Worm (Caenorhabditis elegans) whole organism, young adult: ENCODE results near the gene ttr-15.

Source experiments
- D2030.7 ChIP-seq: fragments of 200-800 bp; sonication (Bioruptor generic); IDR thresholded peaks from 2 replicates; pipeline ENCODE4 v1.3.6; 2022; ENCODE audit warnings: missing genetic modification reagents, missing genetic modification characterization, missing compliant biosample characterization
- F22D6.2 ChIP-seq: sonication (generic microtip); optimal IDR thresholded peaks from 2 replicates; lab custom pipeline; 2016; ENCODE audit warnings: mild to moderate bottlenecking, missing genetic modification characterization, missing compliant biosample characterization
- F33H1.4 ChIP-seq: fragments of 200-800 bp; sonication (Bioruptor generic); IDR thresholded peaks from 2 replicates; pipeline ENCODE4 v1.3.6; 2022; ENCODE audit warnings: missing genetic modification reagents, missing genetic modification characterization, missing compliant biosample characterization
- F49E8.2 ChIP-seq: sonication (generic microtip); optimal IDR thresholded peaks from 3 replicates; lab custom pipeline; 2017; ENCODE audit warnings: missing genetic modification characterization, mild to moderate bottlenecking, missing compliant biosample characterization, antibody characterized with exemption, moderate library complexity; ENCODE audit not compliant: insufficient read depth
- F57A8.1 ChIP-seq: fragments of 200-800 bp; sonication (Bioruptor generic); optimal IDR thresholded peaks from 2 replicates; lab custom pipeline; 2018; ENCODE audit warnings: mild to moderate bottlenecking, missing genetic modification characterization, moderate library complexity, missing compliant biosample characterization
- T07F8.4 ChIP-seq: sonication (generic microtip); optimal IDR thresholded peaks from 2 replicates; lab custom pipeline; 2016; ENCODE audit warnings: mild to moderate bottlenecking, missing genetic modification characterization, moderate library complexity, missing compliant biosample characterization
- Y53G8AR.9 ChIP-seq: fragments of 200-800 bp; sonication (Bioruptor generic); conservative IDR thresholded peaks from 2 replicates; pipeline ENCODE4 v1.3.6; 2022; ENCODE audit warnings: missing genetic modification reagents, missing genetic modification characterization, missing compliant biosample characterization
- Y67H2A.10 ChIP-seq: fragments of 200-800 bp; sonication (Bioruptor generic); conservative IDR thresholded peaks from 2 replicates; pipeline ENCODE4 v1.3.6; 2022; ENCODE audit warnings: missing genetic modification reagents, missing genetic modification characterization, missing compliant biosample characterization
- Y79H2A.3 ChIP-seq: fragments of 200-800 bp; sonication (Bioruptor generic); conservative IDR thresholded peaks from 2 replicates; pipeline ENCODE4 v1.3.6; 2022; ENCODE audit warnings: missing genetic modification reagents, missing genetic modification characterization, missing compliant biosample characterization
- akir-1 ChIP-seq: fragments of 200-800 bp; sonication (Bioruptor generic); optimal IDR thresholded peaks from 2 replicates; lab custom pipeline; 2018; ENCODE audit warnings: mild to moderate bottlenecking, missing genetic modification characterization, moderate library complexity, missing compliant biosample characterization
- aptf-2 ChIP-seq: fragments of 200-800 bp; sonication (Bioruptor generic); conservative IDR thresholded peaks from 2 replicates; pipeline ENCODE4 v1.3.6; 2022; ENCODE audit warnings: missing genetic modification reagents, missing genetic modification characterization, missing compliant biosample characterization
- athp-1 ChIP-seq: sonication (generic microtip); optimal IDR thresholded peaks from 2 replicates; lab custom pipeline; 2017; ENCODE audit warnings: mild to moderate bottlenecking, missing genetic modification characterization, missing compliant biosample characterization
- attf-3 ChIP-seq: fragments of 200-800 bp; sonication (Bioruptor generic); conservative IDR thresholded peaks from 2 replicates; pipeline ENCODE4 v1.3.6; 2022; ENCODE audit warnings: missing genetic modification reagents, missing genetic modification characterization, missing compliant biosample characterization
- attf-5 ChIP-seq: fragments of 200-800 bp; sonication (Bioruptor generic); optimal IDR thresholded peaks from 2 replicates; lab custom pipeline; 2018; ENCODE audit warnings: mild to moderate bottlenecking, missing genetic modification characterization, missing compliant biosample characterization
- ceh-27 ChIP-seq: fragments of 200-800 bp; sonication (Bioruptor generic); optimal IDR thresholded peaks from 2 replicates; lab custom pipeline; 2018; ENCODE audit warnings: mild to moderate bottlenecking, missing genetic modification characterization, moderate library complexity, missing compliant biosample characterization
- efl-1 ChIP-seq: fragments of 150-350 bp; optimal IDR thresholded peaks from 2 replicates; lab custom pipeline; 2014; ENCODE audit warnings: missing biosample characterization, missing genetic modification reagents, missing genetic modification characterization
- egrh-3 ChIP-seq: fragments of 200-800 bp; sonication (Bioruptor generic); IDR thresholded peaks from 2 replicates; pipeline ENCODE4 v1.3.6; 2022; ENCODE audit warnings: missing genetic modification reagents, missing genetic modification characterization, missing compliant biosample characterization
- ekl-4 ChIP-seq: fragments of 200-800 bp; sonication (Bioruptor generic); IDR thresholded peaks from 2 replicates; pipeline ENCODE4 v1.3.6; 2022; ENCODE audit warnings: missing genetic modification reagents, missing genetic modification characterization, missing compliant biosample characterization
- ets-4 ChIP-seq: fragments of 200-800 bp; sonication (Bioruptor generic); optimal IDR thresholded peaks from 2 replicates; lab custom pipeline; 2018; ENCODE audit warnings: mild to moderate bottlenecking, missing genetic modification characterization, missing compliant biosample characterization
- fkh-3 ChIP-seq: sonication (generic microtip); optimal IDR thresholded peaks from 2 replicates; lab custom pipeline; 2016; ENCODE audit warnings: mild to moderate bottlenecking, missing genetic modification characterization, missing compliant biosample characterization
- him-1 ChIP-seq: sonication (generic microtip); optimal IDR thresholded peaks from 2 replicates; lab custom pipeline; 2016; ENCODE audit warnings: missing genotype, missing genetic modification reagents, missing genetic modification characterization, missing compliant biosample characterization
- hmg-1.2 ChIP-seq: fragments of 200-800 bp; sonication (Bioruptor generic); IDR thresholded peaks from 2 replicates; pipeline ENCODE4 v1.3.6; 2022; ENCODE audit warnings: missing genetic modification reagents, missing genetic modification characterization, missing compliant biosample characterization
- hmg-20 ChIP-seq: fragments of 200-800 bp; sonication (Bioruptor generic); IDR thresholded peaks from 2 replicates; pipeline ENCODE4 v1.3.6; 2022; ENCODE audit warnings: missing genetic modification reagents, missing genetic modification characterization, missing compliant biosample characterization
- hrde-1 ChIP-seq: sonication (generic microtip); optimal IDR thresholded peaks from 2 replicates; lab custom pipeline; 2016; ENCODE audit warnings: missing genetic modification characterization, mild to moderate bottlenecking, missing compliant biosample characterization, moderate library complexity, missing genotype, missing genetic modification reagents, borderline replicate concordance
- let-607 ChIP-seq, 2 experiments: fragments of 200-800 bp in 1 of 2; sonication (Bioruptor generic) in 1 of 2; sonication (generic microtip) in 1 of 2; optimal IDR thresholded peaks; 2 replicates each; lab custom pipeline; 2016 to 2018; ENCODE audit warnings: mild to moderate bottlenecking in 2 of 2, missing compliant biosample characterization in 2 of 2, missing genetic modification characterization in 2 of 2, moderate library complexity in 2 of 2, missing genotype in 1 of 2
- lin-35 ChIP-seq, 3 experiments: fragments of 150-350 bp in 2 of 3; sonication (generic microtip) in 1 of 3; optimal IDR thresholded peaks; 2 replicates each; lab custom pipeline; 2014 to 2018; ENCODE audit warnings: missing biosample characterization in 3 of 3, missing genetic modification characterization in 3 of 3, missing genetic modification reagents in 3 of 3
- lin-40 ChIP-seq: sonication (generic microtip); optimal IDR thresholded peaks from 2 replicates; lab custom pipeline; 2016; ENCODE audit warnings: missing genetic modification characterization, mild to moderate bottlenecking, missing compliant biosample characterization, missing genotype, missing genetic modification reagents
- lin-54 ChIP-seq: fragments of 200-800 bp; sonication (Bioruptor generic); optimal IDR thresholded peaks from 2 replicates; lab custom pipeline; 2018; ENCODE audit warnings: mild to moderate bottlenecking, missing genetic modification characterization, missing compliant biosample characterization
- lsy-27 ChIP-seq: sonication (generic microtip); optimal IDR thresholded peaks from 2 replicates; lab custom pipeline; 2017; ENCODE audit warnings: missing genetic modification characterization, mild to moderate bottlenecking, missing compliant biosample characterization, antibody characterized with exemption, missing genotype, borderline replicate concordance; ENCODE audit not compliant: insufficient read depth
- madf-6 ChIP-seq: fragments of 200-800 bp; sonication (Bioruptor generic); IDR thresholded peaks from 2 replicates; pipeline ENCODE4 v1.3.6; 2022; ENCODE audit warnings: missing genetic modification reagents, missing genetic modification characterization, missing compliant biosample characterization
- mcd-1 ChIP-seq: fragments of 200-800 bp; sonication (Bioruptor generic); IDR thresholded peaks from 2 replicates; pipeline ENCODE4 v1.3.6; 2022; ENCODE audit warnings: missing genetic modification reagents, missing genetic modification characterization, missing compliant biosample characterization
- nhr-120 ChIP-seq: fragments of 200-800 bp; sonication (Bioruptor generic); IDR thresholded peaks from 2 replicates; pipeline ENCODE4 v1.3.6; 2022; ENCODE audit warnings: missing genetic modification characterization, missing compliant biosample characterization
- nhr-80 ChIP-seq: sonication (generic microtip); optimal IDR thresholded peaks from 2 replicates; lab custom pipeline; 2016; ENCODE audit warnings: missing genetic modification characterization, missing compliant biosample characterization
- rcor-1 ChIP-seq: fragments of 200-800 bp; sonication (Bioruptor generic); IDR thresholded peaks from 2 replicates; pipeline ENCODE4 v1.3.6; 2022; ENCODE audit warnings: missing genetic modification reagents, missing genetic modification characterization, missing compliant biosample characterization
- rec-8 ChIP-seq, 2 experiments: sonication (generic microtip); optimal IDR thresholded peaks; 2 replicates each; lab custom pipeline; 2016; ENCODE audit warnings: mild to moderate bottlenecking in 2 of 2, missing genetic modification characterization in 2 of 2, missing genetic modification reagents in 2 of 2, missing genotype in 2 of 2, missing biosample characterization in 1 of 2, missing compliant biosample characterization in 1 of 2, moderate library complexity in 1 of 2
- sea-2 ChIP-seq: fragments of 200-800 bp; sonication (Bioruptor generic); IDR thresholded peaks from 2 replicates; pipeline ENCODE4 v1.3.6; 2022; ENCODE audit warnings: missing genetic modification characterization, missing compliant biosample characterization
- snpc-1.3 ChIP-seq: sonication (generic microtip); optimal IDR thresholded peaks from 2 replicates; lab custom pipeline; 2017; ENCODE audit warnings: missing genetic modification characterization, mild to moderate bottlenecking, missing compliant biosample characterization, antibody characterized with exemption, moderate library complexity, missing genotype, missing genetic modification reagents; ENCODE audit not compliant: insufficient read depth
- snpc-4 ChIP-seq, 5 experiments: fragments of 150-350 bp in 1 of 5; sonication (generic microtip) in 4 of 5; optimal IDR thresholded peaks; 2 replicates each; lab custom pipeline; 2014 to 2018; ENCODE audit warnings: missing genetic modification characterization in 5 of 5, missing biosample characterization in 3 of 5, antibody characterized with exemption in 2 of 5, mild to moderate bottlenecking in 2 of 5, missing compliant biosample characterization in 2 of 5, missing genotype in 2 of 5, moderate library complexity in 2 of 5, missing genetic modification reagents in 1 of 5
- tbp1 ChIP-seq: fragments of 200-800 bp; sonication (Bioruptor generic); optimal IDR thresholded peaks from 2 replicates; lab custom pipeline; 2018; ENCODE audit warnings: mild to moderate bottlenecking, missing genetic modification characterization, missing compliant biosample characterization
- tlf-1 ChIP-seq: fragments of 200-800 bp; sonication (Bioruptor generic); optimal IDR thresholded peaks from 2 replicates; lab custom pipeline; 2018; ENCODE audit warnings: mild to moderate bottlenecking, missing genetic modification characterization, missing compliant biosample characterization
- zfh-2 ChIP-seq: fragments of 200-800 bp; sonication (Bioruptor generic); conservative IDR thresholded peaks from 2 replicates; pipeline ENCODE4 v1.3.6; 2022; ENCODE audit warnings: missing genetic modification reagents, missing genetic modification characterization, missing compliant biosample characterization
- ztf-18 ChIP-seq: sonication (generic microtip); optimal IDR thresholded peaks from 2 replicates; lab custom pipeline; 2016; ENCODE audit warnings: missing genotype, mild to moderate bottlenecking, missing genetic modification characterization, missing compliant biosample characterization
- ztf-26 ChIP-seq: sonication (generic microtip); optimal IDR thresholded peaks from 2 replicates; lab custom pipeline; 2017; ENCODE audit warnings: missing genetic modification characterization, missing compliant biosample characterization
- ztf-3 ChIP-seq: fragments of 200-800 bp; sonication (Bioruptor generic); optimal IDR thresholded peaks from 2 replicates; lab custom pipeline; 2018; ENCODE audit warnings: mild to moderate bottlenecking, missing genetic modification characterization, missing compliant biosample characterization

The ttr-15 gene

ce11 chrIII:10355382-10355781 lies 17.7 kb downstream of the ttr-15 start, which contains the start of gene spp-1 (continued):
- TF ChIP-seq hrde-1 (tag; lab: Kevin White, UChicago) (no peak), zfh-2 (GFP tag; lab: Robert Waterston, UW) (no peak), mcd-1 (GFP tag; lab: Robert Waterston, UW) (no peak), nhr-80 (peak; percentile 76), Y53G8AR.9 (no peak), ztf-3 (no peak), hmg-20 (GFP tag; lab: Robert Waterston, UW) (no peak), egrh-3 (GFP tag; lab: Robert Waterston, UW) (no peak), ets-4 (GFP tag; lab: Kevin White, UChicago) (no peak), madf-6 (GFP tag; lab: Robert Waterston, UW) (peak; percentile 9; the same call in 1 of the 2 replicates), akir-1 (GFP tag; lab: Kevin White, UChicago) (no peak), sea-2 (no peak), him-1 (tag; lab: Kevin White, UChicago) (peak; percentile 7), nhr-120 (no peak), aptf-2 (GFP tag; lab: Robert Waterston, UW) (no peak), ekl-4 (GFP tag; lab: Robert Waterston, UW) (no peak), Y67H2A.10 (GFP tag; lab: Robert Waterston, UW) (no peak), rcor-1 (GFP tag; lab: Robert Waterston, UW) (no peak), rec-8 (tag; optimal IDR thresholded peaks at IDR 0.05; lab: Kevin White, UChicago) (no peak), T07F8.4 (tag; lab: Kevin White, UChicago) (no peak), tbp1 (peak; percentile 32), F57A8.1 (GFP tag; lab: Kevin White, UChicago) (no peak)

ce11 chrIII:10357598-10358186 lies 20.0 kb downstream of the ttr-15 start, which contains the start of gene umps-1:
Gene umps-1 (minus strand): TSS chrIII:10357648.
- TF ChIP-seq ceh-27 (GFP tag; lab: Kevin White, UChicago) = peak; percentile 38
- TF ChIP-seq F22D6.2 (tag; lab: Kevin White, UChicago) = no peak
- TF ChIP-seq efl-1 (GFP tag; lab: Kevin White, UChicago) = peak; percentile 83
- TF ChIP-seq madf-6 (GFP tag; lab: Robert Waterston, UW) = peak; percentile 65
- TF ChIP-seq tbp1 = no peak
- TF ChIP-seq Y79H2A.3 (GFP tag; lab: Robert Waterston, UW) = no peak
- TF ChIP-seq fkh-3 (tag; lab: Kevin White, UChicago) = no peak
- TF ChIP-seq akir-1 (GFP tag; lab: Kevin White, UChicago) = no peak
- TF ChIP-seq ztf-18 = no peak
- peak; percentile 70 for TF ChIP-seq mcd-1 (GFP tag; lab: Robert Waterston, UW)
- peak; percentile 47 for TF ChIP-seq F49E8.2 (tag; lab: Kevin White, UChicago)
- TF ChIP-seq attf-5 (GFP tag; lab: Kevin White, UChicago) = peak; percentile 24
- no peak for TF ChIP-seq snpc-4 (GFP tag; optimal IDR thresholded peaks at IDR 0.05; lab: Kevin White, UChicago)
- peak in 1 of 4 experiments; percentile 28 for TF ChIP-seq snpc-4 (tag; optimal IDR thresholded peaks at IDR 0.05; lab: Kevin White, UChicago)
- TF ChIP-seq hmg-1.2 (GFP tag; lab: Robert Waterston, UW) = peak; percentile 99
- TF ChIP-seq lin-35 (GFP tag; optimal IDR thresholded peaks at IDR 0.05; lab: Kevin White, UChicago) = peak in 2 of 3 experiments; percentile 10 to 93
- TF ChIP-seq let-607 (tag; optimal IDR thresholded peaks at IDR 0.05; lab: Kevin White, UChicago) = peak in 1 of 2 experiments; percentile 18
- peak; percentile 23 for TF ChIP-seq tlf-1 (GFP tag; lab: Kevin White, UChicago)
- peak; percentile 35 for TF ChIP-seq snpc-1.3 (tag; lab: Kevin White, UChicago)
- TF ChIP-seq F33H1.4 = peak; percentile 46; the same call in 1 of the 2 replicates
- TF ChIP-seq rec-8 (tag; optimal IDR thresholded peaks at IDR 0.05; lab: Kevin White, UChicago) = no peak
- TF ChIP-seq ekl-4 (GFP tag; lab: Robert Waterston, UW) = 0 out of 2 replicates have a peak, but pooled peaks have one; percentile 29
- peak; percentile 95 for TF ChIP-seq lin-54 (GFP tag; lab: Kevin White, UChicago)
- 0 out of 2 replicates have a peak, but pooled peaks have one; percentile 28 for TF ChIP-seq D2030.7 (GFP tag; lab: Robert Waterston, UW)
- TF ChIP-seq ztf-26 (tag; lab: Kevin White, UChicago) = no peak
- no peak for TF ChIP-seq lsy-27 (tag; lab: Kevin White, UChicago)
- no peak for TF ChIP-seq attf-3 (GFP tag; lab: Robert Waterston, UW)
- peak; percentile 38 for TF ChIP-seq lin-40 (tag; lab: Kevin White, UChicago)
- TF ChIP-seq athp-1 (tag; lab: Kevin White, UChicago) = no peak
